Worm (Caenorhabditis elegans): ENCODE measurements around the gene C03A3.3.

The C03A3.3 gene

ce11 chrX:11296683-11297365 is 28.0 kb upstream of the C03A3.3 start, which contains the start of gene inx-2:
Gene inx-2, minus strand, starts transcription at chrX:11296733.
- TF ChIP-seq nhr-43 (tag; optimal IDR thresholded peaks at IDR 0.05; ENCODE audit: poor library complexity, severe bottlenecking) (no peak), ZK546.5 (tag; optimal IDR thresholded peaks at IDR 0.05) (no peak), tbx-2 (tag; optimal IDR thresholded peaks at IDR 0.05) (no peak), elt-1 (tag; optimal IDR thresholded peaks at IDR 0.05) (no peak), sea-2 (GFP tag; optimal IDR thresholded peaks at IDR 0.05) (no peak), zag-1 (tag; optimal IDR thresholded peaks at IDR 0.05) (no peak), pqm-1 (tag; optimal IDR thresholded peaks at IDR 0.05) (no peak), elt-2 (tag; optimal IDR thresholded peaks at IDR 0.05) (no peak), nhr-77 (tag; optimal IDR thresholded peaks at IDR 0.05) (no peak), fkh-2 (tag; optimal IDR thresholded peaks at IDR 0.05) (no peak), egl-27 (tag; optimal IDR thresholded peaks at IDR 0.05) (no peak), fos-1 (tag; optimal IDR thresholded peaks at IDR 0.05) (no peak), nhr-11 (tag; optimal IDR thresholded peaks at IDR 0.05) (no peak)

- TF ChIP-seq zag-1 (tag; optimal IDR thresholded peaks at IDR 0.05) (no peak), nhr-12 (tag; optimal IDR thresholded peaks at IDR 0.05) (no peak), nhr-67 (tag; optimal IDR thresholded peaks at IDR 0.05) (no peak), nhr-25 (tag; optimal IDR thresholded peaks at IDR 0.05) (no peak), tbx-2 (tag; optimal IDR thresholded peaks at IDR 0.05) (no peak), lin-15B (tag; optimal IDR thresholded peaks at IDR 0.05) (no peak), ztf-11 (tag; optimal IDR thresholded peaks at IDR 0.05) (no peak), nhr-28 (tag; optimal IDR thresholded peaks at IDR 0.05) (no peak), ama-1 (optimal IDR thresholded peaks at IDR 0.05) (no peak), unc-62 (GFP tag; optimal IDR thresholded peaks at IDR 0.05) (no peak), nhr-11 (tag; optimal IDR thresholded peaks at IDR 0.05) (no peak), ceh-82 (tag; optimal IDR thresholded peaks at IDR 0.05) (no peak), jun-1 (tag; optimal IDR thresholded peaks at IDR 0.05) (no peak)
These were observed 21.7 kb upstream of the C03A3.3 start for ce11 chrX:11290528-11290927.

ce11 chrX:11289925-11290324 is 21.1 kb upstream of the C03A3.3 start:
- TF ChIP-seq ZK546.5 (tag; optimal IDR thresholded peaks at IDR 0.05) (no peak), jun-1 (tag; optimal IDR thresholded peaks at IDR 0.05) (peak; percentile 6), nhr-43 (tag; optimal IDR thresholded peaks at IDR 0.05; ENCODE audit: poor library complexity, severe bottlenecking) (no peak), ceh-16 (tag; optimal IDR thresholded peaks at IDR 0.05) (no peak), elt-2 (tag; optimal IDR thresholded peaks at IDR 0.05) (peak; percentile 86), zag-1 (tag; optimal IDR thresholded peaks at IDR 0.05) (no peak), fkh-10 (GFP tag; optimal IDR thresholded peaks at IDR 0.05) (no peak), nhr-25 (tag; optimal IDR thresholded peaks at IDR 0.05) (no peak), pqm-1 (tag; optimal IDR thresholded peaks at IDR 0.05) (peak; percentile 59), nhr-77 (tag; optimal IDR thresholded peaks at IDR 0.05) (no peak), nhr-28 (tag; optimal IDR thresholded peaks at IDR 0.05) (no peak), elt-1 (tag; optimal IDR thresholded peaks at IDR 0.05) (no peak), nhr-23 (tag; optimal IDR thresholded peaks at IDR 0.05) (no peak), aly-2 (tag; optimal IDR thresholded peaks at IDR 0.05) (no peak), ama-1 (optimal IDR thresholded peaks at IDR 0.05) (no peak), nhr-237 (tag; optimal IDR thresholded peaks at IDR 0.05) (no peak), elt-3 (tag; optimal IDR thresholded peaks at IDR 0.05) (no peak), egl-27 (tag; optimal IDR thresholded peaks at IDR 0.05) (no peak), lin-15B (tag; optimal IDR thresholded peaks at IDR 0.05) (no peak), ceh-28 (tag; optimal IDR thresholded peaks at IDR 0.05) (no peak)

ce11 chrX:11287617-11288016 is 18.7 kb upstream of the C03A3.3 start, which contains the start of gene F38B2.4:
Gene F38B2.4, minus strand, starts transcription at chrX:11287717.
- TF ChIP-seq ztf-4 (tag; optimal IDR thresholded peaks at IDR 0.05) (no peak), eor-1 (tag; optimal IDR thresholded peaks at IDR 0.05) (no peak), ceh-28 (tag; optimal IDR thresholded peaks at IDR 0.05) (no peak), nhr-67 (tag; optimal IDR thresholded peaks at IDR 0.05) (no peak), lin-15B (tag; optimal IDR thresholded peaks at IDR 0.05) (no peak), fkh-2 (tag; optimal IDR thresholded peaks at IDR 0.05) (no peak), lin-39 (tag; optimal IDR thresholded peaks at IDR 0.05) (no peak), nhr-25 (tag; optimal IDR thresholded peaks at IDR 0.05) (no peak), nhr-23 (tag; optimal IDR thresholded peaks at IDR 0.05) (no peak), R02D3.7 (tag; optimal IDR thresholded peaks at IDR 0.05) (no peak), egl-5 (tag; optimal IDR thresholded peaks at IDR 0.05) (no peak), ztf-11 (tag; optimal IDR thresholded peaks at IDR 0.05) (no peak), skn-1 (tag; optimal IDR thresholded peaks at IDR 0.05) (no peak), zag-1 (tag; optimal IDR thresholded peaks at IDR 0.05) (no peak), sea-2 (GFP tag; optimal IDR thresholded peaks at IDR 0.05) (no peak), unc-39 (tag; optimal IDR thresholded peaks at IDR 0.05) (no peak)
